Fruit fly (Drosophila melanogaster) whole organism, embryonic: ENCODE results near the gene Gale.

Experiments
- C15 ChIP-seq: fragments of 200-800 bp; sonication (Bioruptor generic); IDR thresholded peaks from 3 replicates; pipeline ENCODE4 v1.3.6; 2022; ENCODE audit warnings: missing biosample characterization, missing genetic modification characterization
- CG12769 ChIP-seq: fragments of 200-800 bp; sonication (Bioruptor generic); optimal IDR thresholded peaks from 2 replicates; lab custom pipeline; 2019; ENCODE audit warnings: missing biosample characterization, mild to moderate bottlenecking, missing genetic modification characterization, moderate library complexity
- CG1529 ChIP-seq: fragments of 200-800 bp; sonication (Bioruptor generic); optimal IDR thresholded peaks from 3 replicates; lab custom pipeline; 2018; ENCODE audit warnings: missing biosample characterization, missing genetic modification characterization
- CG16779 ChIP-seq: fragments of 200-800 bp; sonication (Bioruptor generic); IDR thresholded peaks from 2 replicates; pipeline ENCODE4 v1.3.6; 2022; ENCODE audit warnings: missing biosample characterization, missing genetic modification characterization
- CG17359 ChIP-seq: fragments of 200-800 bp; sonication (Bioruptor generic); optimal IDR thresholded peaks from 3 replicates; lab custom pipeline; 2018; ENCODE audit warnings: missing biosample characterization, mild to moderate bottlenecking, missing genetic modification characterization, moderate library complexity
- CG17612 ChIP-seq: fragments of 200-800 bp; sonication (Bioruptor generic); IDR thresholded peaks from 2 replicates; pipeline ENCODE4 v1.3.6; 2022; ENCODE audit warnings: missing biosample characterization, missing genetic modification characterization
- CG18476 ChIP-seq: fragments of 200-800 bp; sonication (Bioruptor generic); optimal IDR thresholded peaks from 2 replicates; lab custom pipeline; 2016; ENCODE audit warnings: missing biosample characterization, mild to moderate bottlenecking, missing genetic modification characterization
- CG18764 ChIP-seq: fragments of 200-800 bp; sonication (Bioruptor generic); optimal IDR thresholded peaks from 3 replicates; lab custom pipeline; 2016; ENCODE audit warnings: missing biosample characterization, missing genetic modification characterization
- CG2116 ChIP-seq: fragments of 200-800 bp; sonication (Bioruptor generic); optimal IDR thresholded peaks from 3 replicates; lab custom pipeline; 2018; ENCODE audit warnings: missing biosample characterization, mild to moderate bottlenecking, missing genetic modification characterization
- CG5245 ChIP-seq: fragments of 200-800 bp; sonication (Bioruptor generic); optimal IDR thresholded peaks from 3 replicates; lab custom pipeline; 2016; ENCODE audit warnings: missing biosample characterization, missing genetic modification characterization
- CG6654 ChIP-seq: fragments of 200-800 bp; sonication (Bioruptor generic); optimal IDR thresholded peaks from 2 replicates; lab custom pipeline; 2017; ENCODE audit warnings: missing biosample characterization, mild to moderate bottlenecking, missing genetic modification characterization
- CG7271 ChIP-seq: fragments of 200-800 bp; sonication (Bioruptor generic); optimal IDR thresholded peaks from 2 replicates; lab custom pipeline; 2018; ENCODE audit warnings: missing biosample characterization, mild to moderate bottlenecking, missing genetic modification characterization, moderate library complexity
- CG9609 ChIP-seq: fragments of 200-800 bp; sonication (Bioruptor generic); optimal IDR thresholded peaks from 3 replicates; lab custom pipeline; 2016; ENCODE audit warnings: missing biosample characterization, missing genetic modification characterization
- CG9876 ChIP-seq: fragments of 200-800 bp; sonication (Bioruptor generic); optimal IDR thresholded peaks from 2 replicates; lab custom pipeline; 2016; ENCODE audit warnings: missing biosample characterization, missing genetic modification characterization
- Camta ChIP-seq: fragments of 200-800 bp; sonication (Bioruptor generic); optimal IDR thresholded peaks from 2 replicates; lab custom pipeline; 2016; ENCODE audit warnings: missing biosample characterization, missing genetic modification characterization
- D19A ChIP-seq: fragments of 200-800 bp; optimal IDR thresholded peaks from 3 replicates; lab custom pipeline; 2019; ENCODE audit warnings: missing biosample characterization, mild to moderate bottlenecking, missing genetic modification characterization, moderate library complexity
- Dad ChIP-seq: fragments of 200-800 bp; sonication (Bioruptor generic); optimal IDR thresholded peaks from 3 replicates; lab custom pipeline; 2016; ENCODE audit warnings: missing biosample characterization, missing genetic modification characterization
- Dek ChIP-seq: fragments of 200-800 bp; sonication (Bioruptor generic); optimal IDR thresholded peaks from 3 replicates; lab custom pipeline; 2019; ENCODE audit warnings: missing biosample characterization, mild to moderate bottlenecking, missing genetic modification characterization, moderate library complexity
- Elba2 ChIP-seq: fragments of 200-800 bp; sonication (Bioruptor generic); optimal IDR thresholded peaks from 3 replicates; lab custom pipeline; 2016; ENCODE audit warnings: missing biosample characterization, missing genetic modification characterization
- GATAe ChIP-seq: fragments of 200-800 bp; sonication (Bioruptor generic); conservative IDR thresholded peaks from 2 replicates; pipeline ENCODE4 v1.3.6; 2022; ENCODE audit warnings: missing biosample characterization, missing genetic modification characterization
- Hr3 ChIP-seq: fragments of 200-800 bp; sonication (Bioruptor generic); optimal IDR thresholded peaks from 3 replicates; lab custom pipeline; 2016; ENCODE audit warnings: missing biosample characterization, missing genetic modification characterization
- PHDP ChIP-seq: fragments of 200-800 bp; sonication (Bioruptor generic); optimal IDR thresholded peaks from 3 replicates; lab custom pipeline; 2018; ENCODE audit warnings: missing biosample characterization, mild to moderate bottlenecking, missing genetic modification characterization, moderate library complexity
- Scr ChIP-seq: fragments of 200-800 bp; sonication (Bioruptor generic); IDR thresholded peaks from 2 replicates; pipeline ENCODE4 v1.3.6; 2022; ENCODE audit warnings: missing biosample characterization, missing genetic modification characterization; ENCODE audit not compliant: partially characterized antibody
- Vsx1 ChIP-seq: fragments of 200-800 bp; sonication (Bioruptor generic); optimal IDR thresholded peaks from 2 replicates; lab custom pipeline; 2017; ENCODE audit warnings: missing biosample characterization, mild to moderate bottlenecking, missing genetic modification characterization, missing genetic modification reagents
- Xbp1 ChIP-seq: fragments of 200-800 bp; sonication (Bioruptor generic); optimal IDR thresholded peaks from 3 replicates; lab custom pipeline; 2016; ENCODE audit warnings: missing biosample characterization, mild to moderate bottlenecking, missing genetic modification characterization
- cas ChIP-seq: fragments of 200-800 bp; sonication (Bioruptor generic); IDR thresholded peaks from 2 replicates; pipeline ENCODE4 v1.3.6; 2022; ENCODE audit warnings: missing biosample characterization, missing genetic modification characterization
- danr ChIP-seq: fragments of 200-800 bp; sonication (Bioruptor generic); IDR thresholded peaks from 2 replicates; pipeline ENCODE4 v1.3.6; 2022; ENCODE audit warnings: missing biosample characterization, missing genetic modification characterization
- dpn ChIP-seq, 2 experiments: fragments of 200-800 bp; sonication (Bioruptor generic); optimal IDR thresholded peaks; 3 replicates each; lab custom pipeline; 2016; ENCODE audit warnings: missing biosample characterization in 2 of 2, missing genetic modification characterization in 2 of 2
- en ChIP-seq: fragments of 200-800 bp; sonication (Bioruptor generic); optimal IDR thresholded peaks from 2 replicates; lab custom pipeline; 2016; ENCODE audit warnings: missing biosample characterization, missing genetic modification characterization
- eve ChIP-seq, 2 experiments: fragments of >200 bp; optimal IDR thresholded peaks; 2 replicates each; lab custom pipeline; 2017; ENCODE audit warnings: missing biosample characterization in 2 of 2, missing genetic modification characterization in 2 of 2
- fd102C ChIP-seq: fragments of 200-800 bp; sonication (Bioruptor generic); optimal IDR thresholded peaks from 2 replicates; lab custom pipeline; 2018; ENCODE audit warnings: missing biosample characterization, mild to moderate bottlenecking, missing genetic modification characterization, moderate library complexity
- gcm ChIP-seq: fragments of 200-800 bp; sonication (Bioruptor generic); optimal IDR thresholded peaks from 2 replicates; lab custom pipeline; 2019; ENCODE audit warnings: missing biosample characterization, mild to moderate bottlenecking, missing genetic modification characterization, moderate library complexity
- gsb-n ChIP-seq: fragments of 200-800 bp; sonication (Bioruptor generic); optimal IDR thresholded peaks from 3 replicates; lab custom pipeline; 2018; ENCODE audit warnings: missing biosample characterization, mild to moderate bottlenecking, missing genetic modification characterization
- ham ChIP-seq: fragments of 200-800 bp; sonication (Bioruptor generic); IDR thresholded peaks from 2 replicates; pipeline ENCODE4 v1.3.6; 2022; ENCODE audit warnings: missing biosample characterization, missing genetic modification characterization
- hb ChIP-seq: fragments of 200-800 bp; sonication (Bioruptor generic); IDR thresholded peaks from 3 replicates; pipeline ENCODE4 v1.3.6; 2022; ENCODE audit warnings: missing biosample characterization, missing genetic modification characterization; ENCODE audit not compliant: partially characterized antibody
- lbe ChIP-seq: fragments of 200-800 bp; sonication (Bioruptor generic); optimal IDR thresholded peaks from 2 replicates; lab custom pipeline; 2016; ENCODE audit warnings: missing biosample characterization, mild to moderate bottlenecking, missing genetic modification characterization
- maf-S ChIP-seq: fragments of 200-800 bp; sonication (Bioruptor generic); optimal IDR thresholded peaks from 2 replicates; lab custom pipeline; 2016; ENCODE audit warnings: missing biosample characterization, missing genetic modification characterization
- nmo ChIP-seq: fragments of 200-800 bp; sonication (Bioruptor generic); optimal IDR thresholded peaks from 2 replicates; lab custom pipeline; 2018; ENCODE audit warnings: missing biosample characterization, mild to moderate bottlenecking, missing genetic modification characterization, moderate library complexity
- repo ChIP-seq: fragments of 200-800 bp; sonication (Bioruptor generic); optimal IDR thresholded peaks from 2 replicates; lab custom pipeline; 2016; ENCODE audit warnings: missing biosample characterization, missing genetic modification characterization
- shn ChIP-seq: fragments of 200-800 bp; sonication (Bioruptor generic); optimal IDR thresholded peaks from 3 replicates; lab custom pipeline; 2016; ENCODE audit warnings: missing biosample characterization, missing genetic modification characterization
- sim ChIP-seq: fragments of 200-800 bp; sonication (Bioruptor generic); IDR thresholded peaks from 2 replicates; pipeline ENCODE4 v1.3.6; 2022; ENCODE audit warnings: missing biosample characterization, missing genetic modification characterization
- slbo ChIP-seq: fragments of 200-800 bp; sonication (Bioruptor generic); IDR thresholded peaks from 2 replicates; pipeline ENCODE4 v1.3.6; 2022; ENCODE audit warnings: missing biosample characterization, missing genetic modification characterization
- sna ChIP-seq: fragments of 200-800 bp; sonication (Bioruptor generic); IDR thresholded peaks from 2 replicates; pipeline ENCODE4 v1.3.6; 2022; ENCODE audit warnings: missing biosample characterization, missing genetic modification characterization; ENCODE audit not compliant: partially characterized antibody
- sug ChIP-seq: fragments of 200-800 bp; optimal IDR thresholded peaks from 2 replicates; lab custom pipeline; 2019; ENCODE audit warnings: missing biosample characterization, mild to moderate bottlenecking, missing genetic modification characterization, moderate library complexity
- tap ChIP-seq: fragments of 200-800 bp; optimal IDR thresholded peaks from 3 replicates; lab custom pipeline; 2019; ENCODE audit warnings: missing biosample characterization, mild to moderate bottlenecking, missing genetic modification characterization, moderate library complexity
- vnd ChIP-seq: fragments of 200-800 bp; sonication (Bioruptor generic); IDR thresholded peaks from 3 replicates; pipeline ENCODE4 v1.3.6; 2022; ENCODE audit warnings: missing biosample characterization, missing genetic modification characterization; ENCODE audit not compliant: partially characterized antibody
- vvl ChIP-seq: fragments of 200-800 bp; sonication (Bioruptor generic); IDR thresholded peaks from 2 replicates; pipeline ENCODE4 v1.3.6; 2022; ENCODE audit warnings: missing biosample characterization, missing genetic modification characterization
- z ChIP-seq: fragments of 200-800 bp; sonication (Bioruptor generic); IDR thresholded peaks from 3 replicates; pipeline ENCODE4 v1.3.6; 2022; ENCODE audit warnings: missing biosample characterization, missing genetic modification characterization
- zfh2 ChIP-seq: fragments of 200-800 bp; sonication (Bioruptor generic); optimal IDR thresholded peaks from 2 replicates; lab custom pipeline; 2016; ENCODE audit warnings: missing biosample characterization, missing genetic modification characterization

The Gale gene

dm6 chr3L:680258-680657 is 31.9 kb downstream of the Gale start, which contains the start of gene CG17129 (continued):
- peak; percentile 50 for TF ChIP-seq en (GFP tag; lab: Kevin White, UChicago)
- 0 out of 2 replicates have a peak, but pooled peaks have one; percentile 51 for TF ChIP-seq cas (GFP tag; lab: Robert Waterston, UW)
- TF ChIP-seq slbo (GFP tag; lab: Robert Waterston, UW): peak; percentile 84
- TF ChIP-seq lbe (GFP tag; lab: Kevin White, UChicago): peak; percentile 53
- peak; percentile 98 for TF ChIP-seq Scr (GFP tag; lab: Robert Waterston, UW)
- peak; percentile 58 for TF ChIP-seq gcm
- peak; percentile 5 for TF ChIP-seq CG9876
- TF ChIP-seq, all 482 proteins: peak for 376

dm6 chr3L:681793-682369 is 33.5 kb downstream of the Gale start:
- no peak for TF ChIP-seq GATAe (GFP tag; lab: Robert Waterston, UW)
- TF ChIP-seq vnd: 0 out of 3 replicates have a peak, but pooled peaks have one; percentile 8
- no peak for TF ChIP-seq CG18476
- TF ChIP-seq vvl (GFP tag; lab: Robert Waterston, UW): peak; percentile 70
- peak; percentile 60 for TF ChIP-seq gsb-n
- peak; percentile 11 for TF ChIP-seq shn (GFP tag; lab: Kevin White, UChicago)
- TF ChIP-seq sna (GFP tag; lab: Robert Waterston, UW): peak; percentile 17; the same call in 1 of the 2 replicates
- TF ChIP-seq danr (GFP tag; lab: Robert Waterston, UW): no peak
- TF ChIP-seq Dek (tag; lab: Kevin White, UChicago): no peak
- TF ChIP-seq eve (GFP tag; optimal IDR thresholded peaks at IDR 0.05; lab: Kevin White, UChicago): no peak
- TF ChIP-seq maf-S (GFP tag; lab: Kevin White, UChicago): peak; percentile 27
- peak; percentile 74 for TF ChIP-seq sug (tag; lab: Kevin White, UChicago)
- peak; percentile 20 for TF ChIP-seq PHDP (tag; lab: Kevin White, UChicago)
- TF ChIP-seq CG18764 (GFP tag; lab: Kevin White, UChicago): no peak
- TF ChIP-seq CG1529: peak; percentile 41
- peak; percentile 73 for TF ChIP-seq Vsx1 (GFP tag; lab: Kevin White, UChicago)
- no peak for TF ChIP-seq CG5245
- TF ChIP-seq CG9609: peak; percentile 42
- no peak for TF ChIP-seq ham (GFP tag; lab: Robert Waterston, UW)
- TF ChIP-seq z (GFP tag; lab: Robert Waterston, UW): peak; percentile 67; the same call in 2 of the 3 replicates
- peak; percentile 63 for TF ChIP-seq Dad (GFP tag; lab: Kevin White, UChicago)
- peak; percentile 19 for TF ChIP-seq CG7271 (tag; lab: Kevin White, UChicago)
- TF ChIP-seq CG2116 (GFP tag; lab: Kevin White, UChicago): peak; percentile 37
- TF ChIP-seq sim: no peak
- peak; percentile 23 for TF ChIP-seq fd102C (GFP tag; lab: Kevin White, UChicago)
- no peak for TF ChIP-seq Camta (GFP tag; lab: Kevin White, UChicago)
- no peak for TF ChIP-seq CG17359 (tag; lab: Kevin White, UChicago)
- TF ChIP-seq Elba2 (GFP tag; lab: Kevin White, UChicago): peak; percentile 68
- no peak for TF ChIP-seq hb (GFP tag; lab: Robert Waterston, UW)
- TF ChIP-seq CG16779 (GFP tag; lab: Robert Waterston, UW): no peak
- TF ChIP-seq CG6654: no peak
- no peak for TF ChIP-seq C15 (GFP tag; lab: Robert Waterston, UW)
- peak; percentile 7 for TF ChIP-seq D19A (tag; lab: Kevin White, UChicago)
- TF ChIP-seq CG17612 (GFP tag; lab: Robert Waterston, UW): no peak
- TF ChIP-seq zfh2: peak; percentile 40
- peak; percentile 17 for TF ChIP-seq tap (tag; lab: Kevin White, UChicago)
- TF ChIP-seq repo (GFP tag; lab: Kevin White, UChicago): no peak
- TF ChIP-seq CG12769 (tag; lab: Kevin White, UChicago): peak; percentile 92
- TF ChIP-seq nmo (GFP tag; lab: Kevin White, UChicago): peak; percentile 34
- no peak for TF ChIP-seq Hr3 (GFP tag; lab: Kevin White, UChicago)
- TF ChIP-seq dpn (GFP tag; optimal IDR thresholded peaks at IDR 0.05; lab: Kevin White, UChicago): peak; percentile 32 to 43
- peak; percentile 30 for TF ChIP-seq Xbp1 (GFP tag; lab: Kevin White, UChicago)
